Fruit fly (Drosophila melanogaster): ENCODE data around the gene CG5194.
A peak's percentile ranks its signal among the peaks of the same experiment; 100 is the strongest.

Gene CG5194

dm6 chr3L:9011485-9012389, 2.1 kb upstream of the CG5194 start (continued):
- TF ChIP-seq al (GFP tag; IDR thresholded peaks at IDR 0.05) (no peak), CG13287 (GFP tag; IDR thresholded peaks at IDR 0.05; ENCODE audit: partially characterized antibody) (no peak), Ssrp (tag; optimal IDR thresholded peaks at IDR 0.05) (peak; percentile 72), croc (GFP tag; conservative IDR thresholded peaks at IDR 0.05) (peak; percentile 85), wor (GFP tag; IDR thresholded peaks at IDR 0.05) (peak; percentile 67), exex (tag; optimal IDR thresholded peaks at IDR 0.05) (no peak), inv (GFP tag; IDR thresholded peaks at IDR 0.05; ENCODE audit: partially characterized antibody) (no peak), twi (tag; optimal IDR thresholded peaks at IDR 0.05) (peak; percentile 98), CG8388 (GFP tag; optimal IDR thresholded peaks at IDR 0.05) (peak; percentile 78), CG16815 (GFP tag; optimal IDR thresholded peaks at IDR 0.05) (peak; percentile 87), CG11247 (GFP tag; IDR thresholded peaks at IDR 0.05) (peak; percentile 71), psq (GFP tag; optimal IDR thresholded peaks at IDR 0.05) (no peak), Mes4 (GFP tag; optimal IDR thresholded peaks at IDR 0.05) (peak; percentile 75), Deaf1 (tag; optimal IDR thresholded peaks at IDR 0.05) (peak; percentile 61), CG11456 (GFP tag; IDR thresholded peaks at IDR 0.05) (peak; percentile 68; the same call in 2 of the 3 replicates), repo (GFP tag; optimal IDR thresholded peaks at IDR 0.05) (peak; percentile 58), CG30020 (tag; optimal IDR thresholded peaks at IDR 0.05) (no peak), CG10565 (GFP tag; optimal IDR thresholded peaks at IDR 0.05) (peak; percentile 46), pho (GFP tag; optimal IDR thresholded peaks at IDR 0.05) (no peak), CG33557 (GFP tag; optimal IDR thresholded peaks at IDR 0.05) (peak; percentile 81), CTCF (GFP tag; optimal IDR thresholded peaks at IDR 0.05) (no peak), p53 (GFP tag; optimal IDR thresholded peaks at IDR 0.05) (peak; percentile 79), Antp (GFP tag; optimal IDR thresholded peaks at IDR 0.05) (peak; percentile 87), sens-2 (GFP tag; IDR thresholded peaks at IDR 0.05) (peak; percentile 84), pum (GFP tag; optimal IDR thresholded peaks at IDR 0.05) (peak; percentile 90), dm (GFP tag; optimal IDR thresholded peaks at IDR 0.05) (peak; percentile 46), CG5245 (GFP tag; optimal IDR thresholded peaks at IDR 0.05) (peak; percentile 67), sna (GFP tag; IDR thresholded peaks at IDR 0.05; ENCODE audit: partially characterized antibody) (no peak), Dek (tag; optimal IDR thresholded peaks at IDR 0.05) (no peak), CG1024 (GFP tag; IDR thresholded peaks at IDR 0.05) (peak; percentile 88), HLH4C (GFP tag; IDR thresholded peaks at IDR 0.05; ENCODE audit: partially characterized antibody) (no peak), HLHmδ (GFP tag; optimal IDR thresholded peaks at IDR 0.05) (peak; percentile 20), CG11085 (GFP tag; IDR thresholded peaks at IDR 0.05) (no peak), C15 (GFP tag; IDR thresholded peaks at IDR 0.05) (no peak), CG13894 (tag; optimal IDR thresholded peaks at IDR 0.05) (no peak), CG17568 (GFP tag; optimal IDR thresholded peaks at IDR 0.05) (no peak), Usf (GFP tag; optimal IDR thresholded peaks at IDR 0.05) (peak; percentile 38), Doc2 (GFP tag; IDR thresholded peaks at IDR 0.05) (peak; percentile 21; the same call in 1 of the 2 replicates), CG8478 (optimal IDR thresholded peaks at IDR 0.05) (no peak), CG10147 (GFP tag; optimal IDR thresholded peaks at IDR 0.05) (no peak), peb (GFP tag; IDR thresholded peaks at IDR 0.05) (peak; percentile 67; the same call in 1 of the 2 replicates), CG7928 (GFP tag; optimal IDR thresholded peaks at IDR 0.05) (no peak), fu2 (GFP tag; optimal IDR thresholded peaks at IDR 0.05) (peak; percentile 3), stc (GFP tag; IDR thresholded peaks at IDR 0.05) (peak; percentile 42; the same call in 1 of the 2 replicates), gsb (GFP tag; IDR thresholded peaks at IDR 0.05) (no peak), CG1603 (tag; optimal IDR thresholded peaks at IDR 0.05) (peak; percentile 93), CG14710 (tag; optimal IDR thresholded peaks at IDR 0.05) (peak; percentile 86), CG6813 (GFP tag; optimal IDR thresholded peaks at IDR 0.05) (peak; percentile 79), CG9215 (GFP tag; IDR thresholded peaks at IDR 0.05) (peak; percentile 50), sqz (GFP tag; optimal IDR thresholded peaks at IDR 0.05) (peak; percentile 65)

All from whole organism, embryonic.